Fruit fly (Drosophila melanogaster): Measurements from ENCODE around the gene CG11456.

DNA sequence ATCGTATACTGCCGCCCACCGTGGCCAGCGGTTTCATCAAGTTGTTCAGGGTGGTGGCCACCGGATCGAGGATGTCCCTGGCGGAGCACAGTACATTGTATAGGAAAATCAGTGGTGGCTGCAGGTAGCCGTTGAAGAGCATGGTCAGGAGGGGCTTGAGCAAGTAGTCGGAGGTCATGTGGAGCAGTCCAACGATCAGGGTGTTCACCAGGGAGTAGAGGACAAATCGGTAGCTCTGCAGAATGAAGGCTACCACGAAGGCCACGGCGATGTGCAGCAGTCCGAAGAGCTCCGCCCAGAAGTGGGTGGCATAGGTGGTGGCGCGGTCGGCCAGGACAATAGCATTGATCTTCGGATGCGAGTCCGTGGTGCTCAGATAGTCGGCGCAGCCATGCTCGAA is 44.4 kb upstream of the CG11456 start:
- TF ChIP-seq CG8478 (optimal IDR thresholded peaks at IDR 0.05) (no peak), psq (optimal IDR thresholded peaks at IDR 0.05) (no peak), Dll (optimal IDR thresholded peaks at IDR 0.05) (no peak), usp (GFP tag; optimal IDR thresholded peaks at IDR 0.05) (no peak)
